Fruit fly (Drosophila melanogaster) whole organism, embryonic: ENCODE data around the gene Pex5.

ENCODE experiments used
- Awh ChIP-seq: fragments of 200-800 bp; sonication (Bioruptor generic); IDR thresholded peaks from 2 replicates; pipeline ENCODE4, ENCODE4 v1.3.6; 2022; ENCODE audit warnings: missing biosample characterization, missing genetic modification characterization
- B-H1 ChIP-seq: fragments of 200-800 bp; sonication (Bioruptor generic); IDR thresholded peaks from 3 replicates; pipeline ENCODE4 v1.3.6; 2022; ENCODE audit warnings: missing biosample characterization, missing genetic modification characterization
- BtbVII ChIP-seq: fragments of 200-800 bp; sonication (Bioruptor generic); optimal IDR thresholded peaks from 3 replicates; lab custom pipeline; 2017; ENCODE audit warnings: missing biosample characterization, mild to moderate bottlenecking, missing genetic modification characterization
- CG10321 ChIP-seq: fragments of 200-800 bp; sonication (Bioruptor generic); IDR thresholded peaks from 2 replicates; pipeline ENCODE4 v1.3.6; 2022; ENCODE audit warnings: missing biosample characterization, missing genetic modification characterization
- CG10366 ChIP-seq: fragments of 200-800 bp; sonication (Bioruptor generic); IDR thresholded peaks from 2 replicates; pipeline ENCODE4 v1.3.6; 2022; ENCODE audit warnings: missing biosample characterization, missing genetic modification characterization
- CG11456 ChIP-seq: fragments of 200-800 bp; sonication (Bioruptor generic); IDR thresholded peaks from 3 replicates; pipeline ENCODE4 v1.3.6; 2022; ENCODE audit warnings: missing biosample characterization, missing genetic modification characterization
- CG12104 ChIP-seq: fragments of 200-800 bp; sonication (Bioruptor generic); optimal IDR thresholded peaks from 3 replicates; lab custom pipeline; 2016; ENCODE audit warnings: missing biosample characterization, missing genetic modification characterization
- CG12236 ChIP-seq: fragments of 200-800 bp; sonication (Bioruptor generic); optimal IDR thresholded peaks from 2 replicates; lab custom pipeline; 2016; ENCODE audit warnings: missing biosample characterization, missing genetic modification characterization
- CG14667 ChIP-seq: fragments of 200-800 bp; sonication (Bioruptor generic); IDR thresholded peaks from 2 replicates; pipeline ENCODE4 v1.3.6; 2022; ENCODE audit warnings: missing biosample characterization, missing genetic modification characterization
- CG14965 ChIP-seq: fragments of 200-800 bp; sonication (Bioruptor generic); optimal IDR thresholded peaks from 2 replicates; lab custom pipeline; 2016; ENCODE audit warnings: missing biosample characterization, missing genetic modification characterization, borderline replicate concordance
- CG17385 ChIP-seq: fragments of 200-800 bp; sonication (Bioruptor generic); optimal IDR thresholded peaks from 3 replicates; lab custom pipeline; 2018; ENCODE audit warnings: missing biosample characterization, mild to moderate bottlenecking, missing genetic modification characterization
- CG18011 ChIP-seq: fragments of 200-800 bp; sonication (Bioruptor generic); optimal IDR thresholded peaks from 2 replicates; lab custom pipeline; 2017; ENCODE audit warnings: missing biosample characterization, missing genetic modification characterization, mild to moderate bottlenecking, moderate library complexity, missing genotype
- CG2129 ChIP-seq: fragments of 200-800 bp; sonication (Bioruptor generic); IDR thresholded peaks from 2 replicates; pipeline ENCODE4 v1.3.6; 2022; ENCODE audit warnings: missing biosample characterization, missing genetic modification characterization; ENCODE audit not compliant: partially characterized antibody
- CG3281 ChIP-seq: fragments of 200-800 bp; sonication (Bioruptor generic); optimal IDR thresholded peaks from 3 replicates; lab custom pipeline; 2017; ENCODE audit warnings: missing biosample characterization, mild to moderate bottlenecking, missing genetic modification characterization
- CG33213 ChIP-seq: fragments of 200-800 bp; sonication (Bioruptor generic); optimal IDR thresholded peaks from 3 replicates; lab custom pipeline; 2016; ENCODE audit warnings: missing biosample characterization, missing genetic modification characterization
- CG34422 ChIP-seq: fragments of 200-800 bp; sonication (Bioruptor generic); IDR thresholded peaks from 3 replicates; pipeline ENCODE4 v1.3.6; 2022; ENCODE audit warnings: missing biosample characterization, missing genetic modification characterization
- CG3847 ChIP-seq: fragments of 200-800 bp; sonication (Bioruptor generic); IDR thresholded peaks from 2 replicates; pipeline ENCODE4 v1.3.6; 2022; ENCODE audit warnings: missing biosample characterization, missing genetic modification characterization
- CG4820 ChIP-seq: fragments of 200-800 bp; sonication (Bioruptor generic); optimal IDR thresholded peaks from 3 replicates; lab custom pipeline; 2016; ENCODE audit warnings: missing biosample characterization, missing genetic modification characterization
- CG6175 ChIP-seq: fragments of 200-800 bp; sonication (Bioruptor generic); IDR thresholded peaks from 3 replicates; pipeline ENCODE4 v1.3.6; 2022; ENCODE audit warnings: missing biosample characterization, missing genetic modification characterization
- CG6683 ChIP-seq: fragments of 200-800 bp; sonication (Bioruptor generic); optimal IDR thresholded peaks from 2 replicates; lab custom pipeline; 2017; ENCODE audit warnings: missing biosample characterization, mild to moderate bottlenecking, missing genetic modification characterization, missing genetic modification reagents
- CG8089 ChIP-seq: fragments of 200-800 bp; sonication (Bioruptor generic); optimal IDR thresholded peaks from 3 replicates; lab custom pipeline; 2016; ENCODE audit warnings: missing biosample characterization, missing genetic modification characterization
- CG9215 ChIP-seq: fragments of 200-800 bp; sonication (Bioruptor generic); IDR thresholded peaks from 2 replicates; pipeline ENCODE4 v1.3.6; 2022; ENCODE audit warnings: missing biosample characterization, missing genetic modification characterization
- CG9437 ChIP-seq: fragments of 200-800 bp; sonication (Bioruptor generic); optimal IDR thresholded peaks from 2 replicates; lab custom pipeline; 2018; ENCODE audit warnings: missing biosample characterization, mild to moderate bottlenecking, missing genetic modification characterization
- CG9797 ChIP-seq: fragments of 200-800 bp; sonication (Bioruptor generic); optimal IDR thresholded peaks from 3 replicates; lab custom pipeline; 2018; ENCODE audit warnings: missing biosample characterization, mild to moderate bottlenecking, missing genetic modification characterization
- CG9932 ChIP-seq: fragments of 200-800 bp; sonication (Bioruptor generic); IDR thresholded peaks from 2 replicates; pipeline ENCODE4 v1.3.6; 2022; ENCODE audit warnings: missing biosample characterization, missing genetic modification characterization
- Camta ChIP-seq: fragments of 200-800 bp; sonication (Bioruptor generic); optimal IDR thresholded peaks from 2 replicates; lab custom pipeline; 2016; ENCODE audit warnings: missing biosample characterization, missing genetic modification characterization
- Chrac-16 ChIP-seq: fragments of 200-800 bp; sonication (Bioruptor generic); optimal IDR thresholded peaks from 3 replicates; lab custom pipeline; 2016; ENCODE audit warnings: missing biosample characterization, missing genetic modification characterization
- Dad ChIP-seq: fragments of 200-800 bp; sonication (Bioruptor generic); optimal IDR thresholded peaks from 3 replicates; lab custom pipeline; 2016; ENCODE audit warnings: missing biosample characterization, missing genetic modification characterization
- Dip2 ChIP-seq: fragments of 200-800 bp; sonication (Bioruptor generic); IDR thresholded peaks from 2 replicates; pipeline ENCODE4 v1.3.6; 2022; ENCODE audit warnings: missing biosample characterization, missing genetic modification characterization
- Dll ChIP-seq: fragments of 200-800 bp; sonication (Bioruptor generic); IDR thresholded peaks from 4 replicates; pipeline ENCODE4 v1.3.6; 2022; ENCODE audit warnings: missing biosample characterization, missing genetic modification characterization; ENCODE audit not compliant: partially characterized antibody
- Doc3 ChIP-seq: fragments of 200-800 bp; sonication (Bioruptor generic); IDR thresholded peaks from 3 replicates; pipeline ENCODE4 v1.3.6; 2022; ENCODE audit warnings: missing biosample characterization, missing genetic modification characterization; ENCODE audit not compliant: partially characterized antibody
- Dp ChIP-seq: fragments of 200-800 bp; sonication (Bioruptor generic); optimal IDR thresholded peaks from 2 replicates; lab custom pipeline; 2018; ENCODE audit warnings: missing biosample characterization, mild to moderate bottlenecking, missing genetic modification characterization, moderate library complexity
- HLH4C ChIP-seq: fragments of 200-800 bp; sonication (Bioruptor generic); IDR thresholded peaks from 3 replicates; pipeline ENCODE4 v1.3.6; 2022; ENCODE audit warnings: missing biosample characterization, missing genetic modification characterization; ENCODE audit not compliant: partially characterized antibody
- Hmr ChIP-seq: fragments of 200-800 bp; sonication (Bioruptor generic); optimal IDR thresholded peaks from 3 replicates; lab custom pipeline; 2017; ENCODE audit warnings: mild to moderate bottlenecking, missing biosample characterization, missing genetic modification reagents, missing genetic modification characterization
- NK7.1 ChIP-seq: fragments of 200-800 bp; sonication (Bioruptor generic); optimal IDR thresholded peaks from 3 replicates; lab custom pipeline; 2016; ENCODE audit warnings: missing biosample characterization, missing genetic modification characterization
- Ssrp ChIP-seq: fragments of 200-800 bp; sonication (Bioruptor generic); optimal IDR thresholded peaks from 2 replicates; lab custom pipeline; 2018; ENCODE audit warnings: missing biosample characterization, mild to moderate bottlenecking, missing genetic modification characterization, moderate library complexity
- Trl ChIP-seq, 3 experiments: fragments of >200 bp in 2 of 3; fragments of 200-800 bp in 1 of 3; sonication (Bioruptor generic) in 1 of 3; optimal IDR thresholded peaks; 2 replicates in 1 of 3; 3 replicates in 2 of 3; lab custom pipeline; 2016 to 2017; ENCODE audit warnings: missing biosample characterization in 1 of 3, missing genetic modification characterization in 1 of 3
- bowl ChIP-seq: fragments of 200-800 bp; sonication (Bioruptor generic); IDR thresholded peaks from 2 replicates; pipeline ENCODE4 v1.3.6; 2022; ENCODE audit warnings: missing biosample characterization, missing genetic modification characterization
- esg ChIP-seq: fragments of 200-800 bp; sonication (Bioruptor generic); conservative IDR thresholded peaks from 2 replicates; pipeline ENCODE4 v1.3.6; 2022; ENCODE audit warnings: missing biosample characterization, missing genetic modification characterization
- exex ChIP-seq: fragments of 200-800 bp; sonication (Bioruptor generic); optimal IDR thresholded peaks from 4 replicates; lab custom pipeline; 2018; ENCODE audit warnings: missing biosample characterization, mild to moderate bottlenecking, missing genetic modification characterization, moderate library complexity
- gfzf ChIP-seq: fragments of 200-800 bp; sonication (Bioruptor generic); optimal IDR thresholded peaks from 2 replicates; lab custom pipeline; 2016; ENCODE audit warnings: missing biosample characterization, mild to moderate bottlenecking, missing genetic modification characterization, moderate library complexity
- jumu ChIP-seq: fragments of 200-800 bp; sonication (Bioruptor generic); optimal IDR thresholded peaks from 3 replicates; lab custom pipeline; 2016; ENCODE audit warnings: missing biosample characterization, missing genetic modification characterization
- ken ChIP-seq: fragments of 200-800 bp; sonication (Bioruptor generic); IDR thresholded peaks from 3 replicates; pipeline ENCODE4 v1.3.6; 2022; ENCODE audit warnings: missing biosample characterization, missing genetic modification characterization
- lilli ChIP-seq: fragments of 200-800 bp; sonication (Bioruptor generic); optimal IDR thresholded peaks from 3 replicates; lab custom pipeline; 2016; ENCODE audit warnings: missing biosample characterization, missing genetic modification characterization
- nom ChIP-seq: fragments of 200-800 bp; sonication (Bioruptor generic); optimal IDR thresholded peaks from 2 replicates; lab custom pipeline; 2017; ENCODE audit warnings: missing biosample characterization, missing genetic modification characterization, mild to moderate bottlenecking, moderate library complexity, missing genetic modification reagents
- ranshi ChIP-seq: fragments of 200-800 bp; sonication (Bioruptor generic); IDR thresholded peaks from 2 replicates; pipeline ENCODE4 v1.3.6; 2022; ENCODE audit warnings: missing biosample characterization, missing genetic modification characterization
- sisA ChIP-seq: fragments of 200-800 bp; sonication (Bioruptor generic); IDR thresholded peaks from 2 replicates; pipeline ENCODE4 v1.3.6; 2022; ENCODE audit warnings: missing biosample characterization, missing genetic modification characterization
- tna ChIP-seq: fragments of 200-800 bp; sonication (Bioruptor generic); IDR thresholded peaks from 2 replicates; pipeline ENCODE4 v1.3.6; 2022; ENCODE audit warnings: missing biosample characterization, missing genetic modification characterization; ENCODE audit not compliant: partially characterized antibody
- unpg ChIP-seq: fragments of 200-800 bp; sonication (Bioruptor generic); optimal IDR thresholded peaks from 3 replicates; lab custom pipeline; 2018; ENCODE audit warnings: missing biosample characterization, mild to moderate bottlenecking, missing genetic modification characterization, moderate library complexity
- zfh1 ChIP-seq: fragments of 200-800 bp; sonication (Bioruptor generic); IDR thresholded peaks from 3 replicates; pipeline ENCODE4 v1.3.6; 2022; ENCODE audit warnings: missing biosample characterization, missing genetic modification characterization

Pex5 gene

dm6 chrX:1880139-1880556 is 11.3 kb upstream of the Pex5 start, which contains the start of gene Coa8 (continued):
- TF ChIP-seq HLH4C (GFP tag; lab: Robert Waterston, UW): peak; percentile 42; the same call in 1 of the 3 replicates
- TF ChIP-seq BtbVII (GFP tag; lab: Kevin White, UChicago): peak; percentile 10
- 0 out of 2 replicates have a peak, but pooled peaks have one; percentile 42 for TF ChIP-seq Awh (GFP tag; lab: Robert Waterston, UW)
- TF ChIP-seq jumu (GFP tag; lab: Kevin White, UChicago): peak; percentile 17
- 0 out of 3 replicates have a peak, but pooled peaks have one; percentile 8 for TF ChIP-seq ken (GFP tag; lab: Robert Waterston, UW)
- 0 out of 3 replicates have a peak, but pooled peaks have one; percentile 43 for TF ChIP-seq CG11456 (GFP tag; lab: Robert Waterston, UW)
- peak; percentile 53 for TF ChIP-seq unpg (GFP tag; lab: Kevin White, UChicago)
- no peak; the same call in 1 of the 2 replicates for TF ChIP-seq esg
- TF ChIP-seq Trl (optimal IDR thresholded peaks at IDR 0.05; lab: Kevin White, UChicago): no peak
- TF ChIP-seq Trl (GFP tag; optimal IDR thresholded peaks at IDR 0.05; lab: Kevin White, UChicago): no peak
- TF ChIP-seq tna (GFP tag; lab: Robert Waterston, UW): no peak
- TF ChIP-seq CG34422 (GFP tag; lab: Robert Waterston, UW): 0 out of 3 replicates have a peak, but pooled peaks have one; percentile 47
- TF ChIP-seq CG4820 (GFP tag; lab: Kevin White, UChicago): no peak
- TF ChIP-seq CG9215 (GFP tag; lab: Robert Waterston, UW): peak; percentile 50
- peak; percentile 61 for TF ChIP-seq CG9932 (GFP tag; lab: Robert Waterston, UW)
- peak; percentile 23 for TF ChIP-seq Ssrp (tag; lab: Kevin White, UChicago)
- TF ChIP-seq Camta (GFP tag; lab: Kevin White, UChicago): no peak
- peak; percentile 44 for TF ChIP-seq CG3847 (GFP tag; lab: Robert Waterston, UW)
- peak; percentile 19 for TF ChIP-seq Dad
- TF ChIP-seq bowl (GFP tag; lab: Robert Waterston, UW): no peak
- no peak for TF ChIP-seq CG6175 (GFP tag; lab: Robert Waterston, UW)
- TF ChIP-seq Chrac-16 (GFP tag; lab: Kevin White, UChicago): peak; percentile 14
- TF ChIP-seq CG9797 (GFP tag; lab: Kevin White, UChicago): peak; percentile 33
- no peak for TF ChIP-seq CG12236 (GFP tag; lab: Kevin White, UChicago)
- no peak for TF ChIP-seq CG18011 (GFP tag; lab: Kevin White, UChicago)
- TF ChIP-seq CG2129 (GFP tag; lab: Robert Waterston, UW): no peak
- TF ChIP-seq CG8089 (GFP tag; lab: Kevin White, UChicago): peak; percentile 23
- TF ChIP-seq Dll (GFP tag; lab: Robert Waterston, UW): peak; percentile 57
- peak; percentile 21 for TF ChIP-seq CG3281 (GFP tag; lab: Kevin White, UChicago)
- no peak for TF ChIP-seq CG6683 (GFP tag; lab: Kevin White, UChicago)
- peak; percentile 54; the same call in 1 of the 2 replicates for TF ChIP-seq ranshi (GFP tag; lab: Robert Waterston, UW)
- peak; percentile 40 for TF ChIP-seq sisA (GFP tag; lab: Robert Waterston, UW)
- TF ChIP-seq nom: no peak
- TF ChIP-seq NK7.1 (GFP tag; lab: Kevin White, UChicago): no peak
- TF ChIP-seq exex (tag; lab: Kevin White, UChicago): no peak
- TF ChIP-seq B-H1: peak; percentile 36; the same call in 2 of the 3 replicates
- peak; percentile 69 for TF ChIP-seq gfzf (GFP tag; lab: Kevin White, UChicago)
- TF ChIP-seq Doc3: peak; percentile 34
- peak; percentile 30; the same call in 1 of the 2 replicates for TF ChIP-seq CG14667
- peak; percentile 11 for TF ChIP-seq CG9437 (GFP tag; lab: Kevin White, UChicago)
- TF ChIP-seq CG17385 (GFP tag; lab: Kevin White, UChicago): peak; percentile 31
- TF ChIP-seq Dip2: no peak
- peak; percentile 53 for TF ChIP-seq lilli (GFP tag; lab: Kevin White, UChicago)
- TF ChIP-seq CG10366 (GFP tag; lab: Robert Waterston, UW): peak; percentile 41
- peak; percentile 46; the same call in 2 of the 3 replicates for TF ChIP-seq zfh1 (GFP tag; lab: Robert Waterston, UW)
- no peak for TF ChIP-seq CG12104 (GFP tag; lab: Kevin White, UChicago)
- TF ChIP-seq CG14965 (GFP tag; lab: Kevin White, UChicago): no peak
- TF ChIP-seq CG10321 (GFP tag; lab: Robert Waterston, UW): no peak
- TF ChIP-seq CG33213 (GFP tag; lab: Kevin White, UChicago): no peak
- TF ChIP-seq Hmr (GFP tag; lab: Kevin White, UChicago): peak; percentile 28
- TF ChIP-seq Dp: no peak
